Worm (Caenorhabditis elegans): ENCODE results near the gene nep-17.

- TF ChIP-seq sox-4 (tag; optimal IDR thresholded peaks at IDR 0.05) (no peak), nfya-1 (tag; optimal IDR thresholded peaks at IDR 0.05) (peak; percentile 10), elt-2 (tag; optimal IDR thresholded peaks at IDR 0.05) (no peak), lim-6 (tag; optimal IDR thresholded peaks at IDR 0.05) (no peak), nhr-11 (tag; optimal IDR thresholded peaks at IDR 0.05) (no peak)
These were observed 7.0 kb upstream of the nep-17 start for ce11 chrII:13500582-13500981.
